Fruit fly (Drosophila melanogaster) whole organism, embryonic: Measurements from ENCODE around the gene CG9117.

ENCODE experiments used
- Adf1 ChIP-seq: fragments of 200-800 bp; sonication (Bioruptor generic); IDR thresholded peaks from 2 replicates; pipeline ENCODE4 v1.3.6; 2022; ENCODE audit warnings: missing biosample characterization, missing genetic modification characterization
- Atf-2 ChIP-seq: fragments of 200-800 bp; sonication (Bioruptor generic); optimal IDR thresholded peaks from 2 replicates; lab custom pipeline; 2016; ENCODE audit warnings: missing biosample characterization, missing genetic modification characterization
- B-H1 ChIP-seq: fragments of 200-800 bp; sonication (Bioruptor generic); IDR thresholded peaks from 3 replicates; pipeline ENCODE4 v1.3.6; 2022; ENCODE audit warnings: missing biosample characterization, missing genetic modification characterization
- C15 ChIP-seq: fragments of 200-800 bp; sonication (Bioruptor generic); IDR thresholded peaks from 3 replicates; pipeline ENCODE4 v1.3.6; 2022; ENCODE audit warnings: missing biosample characterization, missing genetic modification characterization
- CG10147 ChIP-seq: fragments of 200-800 bp; sonication (Bioruptor generic); optimal IDR thresholded peaks from 2 replicates; lab custom pipeline; 2019; ENCODE audit warnings: missing biosample characterization, mild to moderate bottlenecking, missing genetic modification characterization, moderate library complexity
- CG11398 ChIP-seq: fragments of 200-800 bp; sonication (Bioruptor generic); optimal IDR thresholded peaks from 2 replicates; lab custom pipeline; 2016; ENCODE audit warnings: missing biosample characterization, missing genetic modification characterization
- CG11560 ChIP-seq: fragments of 200-800 bp; sonication (Bioruptor generic); IDR thresholded peaks from 3 replicates; pipeline ENCODE4 v1.3.6; 2022; ENCODE audit warnings: missing biosample characterization, missing genetic modification characterization
- CG14667 ChIP-seq: fragments of 200-800 bp; sonication (Bioruptor generic); IDR thresholded peaks from 2 replicates; pipeline ENCODE4 v1.3.6; 2022; ENCODE audit warnings: missing biosample characterization, missing genetic modification characterization
- CG17328 ChIP-seq: fragments of 200-800 bp; sonication (Bioruptor generic); IDR thresholded peaks from 2 replicates; pipeline ENCODE4 v1.3.6; 2022; ENCODE audit warnings: missing biosample characterization, missing genetic modification characterization
- CG18619 ChIP-seq: fragments of 200-800 bp; sonication (Bioruptor generic); optimal IDR thresholded peaks from 3 replicates; lab custom pipeline; 2017; ENCODE audit warnings: missing biosample characterization, mild to moderate bottlenecking, missing genetic modification characterization
- CG4820 ChIP-seq: fragments of 200-800 bp; sonication (Bioruptor generic); optimal IDR thresholded peaks from 3 replicates; lab custom pipeline; 2016; ENCODE audit warnings: missing biosample characterization, missing genetic modification characterization
- CG6272 ChIP-seq: fragments of 200-800 bp; sonication (Bioruptor generic); IDR thresholded peaks from 2 replicates; pipeline ENCODE4 v1.3.6; 2022; ENCODE audit warnings: missing biosample characterization, missing genetic modification characterization
- CG6791 ChIP-seq: fragments of 200-800 bp; sonication (Bioruptor generic); IDR thresholded peaks from 3 replicates; pipeline ENCODE4 v1.3.6; 2022; ENCODE audit warnings: missing biosample characterization, missing genetic modification characterization; ENCODE audit not compliant: partially characterized antibody
- CG7372 ChIP-seq: fragments of 200-800 bp; sonication (Bioruptor generic); IDR thresholded peaks from 2 replicates; pipeline ENCODE4 v1.3.6; 2022; ENCODE audit warnings: missing biosample characterization, missing genetic modification characterization
- CG7556 ChIP-seq: fragments of 200-800 bp; sonication (Bioruptor generic); optimal IDR thresholded peaks from 2 replicates; lab custom pipeline; 2017; ENCODE audit warnings: missing biosample characterization, mild to moderate bottlenecking, missing genetic modification characterization
- CG8359 ChIP-seq: fragments of 200-800 bp; sonication (Bioruptor generic); optimal IDR thresholded peaks from 2 replicates; lab custom pipeline; 2017; ENCODE audit warnings: missing biosample characterization, mild to moderate bottlenecking, missing genetic modification characterization, borderline replicate concordance
- CG9817 ChIP-seq: fragments of 200-800 bp; sonication (Bioruptor generic); optimal IDR thresholded peaks from 2 replicates; lab custom pipeline; 2018; ENCODE audit warnings: missing biosample characterization, mild to moderate bottlenecking, missing genetic modification characterization, moderate library complexity
- Dek ChIP-seq: fragments of 200-800 bp; sonication (Bioruptor generic); optimal IDR thresholded peaks from 3 replicates; lab custom pipeline; 2019; ENCODE audit warnings: missing biosample characterization, mild to moderate bottlenecking, missing genetic modification characterization, moderate library complexity
- Fer3 ChIP-seq: fragments of 200-800 bp; sonication (Bioruptor generic); optimal IDR thresholded peaks from 2 replicates; lab custom pipeline; 2018; ENCODE audit warnings: missing biosample characterization, mild to moderate bottlenecking, missing genetic modification characterization, moderate library complexity
- HLHmδ ChIP-seq: fragments of 200-800 bp; sonication (Bioruptor generic); optimal IDR thresholded peaks from 2 replicates; lab custom pipeline; 2018; ENCODE audit warnings: missing biosample characterization, mild to moderate bottlenecking, missing genetic modification characterization, moderate library complexity
- Hey ChIP-seq: fragments of 200-800 bp; sonication (Bioruptor generic); optimal IDR thresholded peaks from 3 replicates; lab custom pipeline; 2018; ENCODE audit warnings: missing biosample characterization, mild to moderate bottlenecking, missing genetic modification characterization
- HmgZ ChIP-seq: fragments of 200-800 bp; sonication (Bioruptor generic); optimal IDR thresholded peaks from 2 replicates; lab custom pipeline; 2018; ENCODE audit warnings: missing biosample characterization, mild to moderate bottlenecking, missing genetic modification characterization
- MTF-1 ChIP-seq: fragments of 200-800 bp; sonication (Bioruptor generic); optimal IDR thresholded peaks from 2 replicates; lab custom pipeline; 2018; ENCODE audit warnings: missing biosample characterization, mild to moderate bottlenecking, missing genetic modification characterization, borderline replicate concordance
- Rfx ChIP-seq: fragments of 200-800 bp; sonication (Bioruptor generic); IDR thresholded peaks from 2 replicates; pipeline ENCODE4 v1.3.6; 2022; ENCODE audit warnings: missing biosample characterization, missing genetic modification characterization
- ac ChIP-seq: fragments of 200-800 bp; sonication (Bioruptor generic); optimal IDR thresholded peaks from 3 replicates; lab custom pipeline; 2017; ENCODE audit warnings: missing biosample characterization, mild to moderate bottlenecking, missing genetic modification characterization
- al ChIP-seq: fragments of 200-800 bp; sonication (Bioruptor generic); IDR thresholded peaks from 2 replicates; pipeline ENCODE4 v1.3.6; 2022; ENCODE audit warnings: missing biosample characterization, missing genetic modification characterization
- bigmax ChIP-seq: fragments of 200-800 bp; sonication (Bioruptor generic); optimal IDR thresholded peaks from 2 replicates; lab custom pipeline; 2018; ENCODE audit warnings: missing biosample characterization, mild to moderate bottlenecking, missing genetic modification characterization
- cas ChIP-seq: fragments of 200-800 bp; sonication (Bioruptor generic); IDR thresholded peaks from 2 replicates; pipeline ENCODE4 v1.3.6; 2022; ENCODE audit warnings: missing biosample characterization, missing genetic modification characterization
- cato ChIP-seq: fragments of 200-800 bp; sonication (Bioruptor generic); optimal IDR thresholded peaks from 2 replicates; lab custom pipeline; 2016; ENCODE audit warnings: missing biosample characterization, missing genetic modification characterization, borderline replicate concordance
- crol ChIP-seq: fragments of 200-800 bp; sonication (Bioruptor generic); IDR thresholded peaks from 2 replicates; pipeline ENCODE4 v1.3.6; 2022; ENCODE audit warnings: missing biosample characterization, missing genetic modification characterization
- danr ChIP-seq: fragments of 200-800 bp; sonication (Bioruptor generic); IDR thresholded peaks from 2 replicates; pipeline ENCODE4 v1.3.6; 2022; ENCODE audit warnings: missing biosample characterization, missing genetic modification characterization
- dmrt11E ChIP-seq: fragments of 200-800 bp; sonication (Bioruptor generic); optimal IDR thresholded peaks from 3 replicates; lab custom pipeline; 2018; ENCODE audit warnings: missing biosample characterization, mild to moderate bottlenecking, missing genetic modification characterization, moderate library complexity
- fd96Cb ChIP-seq: fragments of 200-800 bp; sonication (Bioruptor generic); optimal IDR thresholded peaks from 2 replicates; lab custom pipeline; 2018; ENCODE audit warnings: missing biosample characterization, mild to moderate bottlenecking, missing genetic modification characterization, moderate library complexity
- ham ChIP-seq: fragments of 200-800 bp; sonication (Bioruptor generic); IDR thresholded peaks from 2 replicates; pipeline ENCODE4 v1.3.6; 2022; ENCODE audit warnings: missing biosample characterization, missing genetic modification characterization
- jumu ChIP-seq: fragments of 200-800 bp; sonication (Bioruptor generic); optimal IDR thresholded peaks from 3 replicates; lab custom pipeline; 2016; ENCODE audit warnings: missing biosample characterization, missing genetic modification characterization
- lilli ChIP-seq: fragments of 200-800 bp; sonication (Bioruptor generic); optimal IDR thresholded peaks from 3 replicates; lab custom pipeline; 2016; ENCODE audit warnings: missing biosample characterization, missing genetic modification characterization
- lmd ChIP-seq: fragments of 200-800 bp; sonication (Bioruptor generic); IDR thresholded peaks from 2 replicates; pipeline ENCODE4 v1.3.6; 2022; ENCODE audit warnings: missing biosample characterization, missing genetic modification characterization
- mirr ChIP-seq: fragments of 200-800 bp; sonication (Bioruptor generic); optimal IDR thresholded peaks from 3 replicates; lab custom pipeline; 2018; ENCODE audit warnings: missing biosample characterization, mild to moderate bottlenecking, missing genetic modification characterization
- pb ChIP-seq: fragments of 200-800 bp; sonication (Bioruptor generic); optimal IDR thresholded peaks from 3 replicates; lab custom pipeline; 2016; ENCODE audit warnings: missing biosample characterization, missing genetic modification characterization
- pnt ChIP-seq: fragments of 200-800 bp; sonication (Bioruptor generic); optimal IDR thresholded peaks from 3 replicates; lab custom pipeline; 2016; ENCODE audit warnings: missing biosample characterization, missing genetic modification characterization
- prd ChIP-seq, 3 experiments: fragments of >200 bp in 2 of 3; fragments of 200-800 bp in 1 of 3; sonication (Bioruptor generic) in 1 of 3; optimal IDR thresholded peaks in 2 of 3; IDR thresholded peaks in 1 of 3; 2 replicates in 2 of 3; 3 replicates in 1 of 3; pipeline versions ENCODE4 v1.3.6 to Lab custom; 2017 to 2022; ENCODE audit warnings: missing biosample characterization in 1 of 3, missing genetic modification characterization in 1 of 3
- salm ChIP-seq: fragments of 200-800 bp; sonication (Bioruptor generic); optimal IDR thresholded peaks from 2 replicates; lab custom pipeline; 2018; ENCODE audit warnings: missing biosample characterization, mild to moderate bottlenecking, missing genetic modification characterization
- schlank ChIP-seq: fragments of 200-800 bp; sonication (Bioruptor generic); optimal IDR thresholded peaks from 2 replicates; lab custom pipeline; 2018; ENCODE audit warnings: missing biosample characterization, mild to moderate bottlenecking, missing genetic modification characterization
- sd ChIP-seq: fragments of 200-800 bp; sonication (Bioruptor generic); optimal IDR thresholded peaks from 3 replicates; lab custom pipeline; 2018; ENCODE audit warnings: missing biosample characterization, mild to moderate bottlenecking, missing genetic modification characterization, moderate library complexity
- slp2 ChIP-seq: fragments of 200-800 bp; sonication (Bioruptor generic); optimal IDR thresholded peaks from 2 replicates; lab custom pipeline; 2016; ENCODE audit warnings: missing biosample characterization, missing genetic modification characterization
- stc ChIP-seq: fragments of 200-800 bp; sonication (Bioruptor generic); IDR thresholded peaks from 2 replicates; pipeline ENCODE4 v1.3.6; 2022; ENCODE audit warnings: missing biosample characterization, missing genetic modification characterization
- tap ChIP-seq: fragments of 200-800 bp; optimal IDR thresholded peaks from 3 replicates; lab custom pipeline; 2019; ENCODE audit warnings: missing biosample characterization, mild to moderate bottlenecking, missing genetic modification characterization, moderate library complexity
- tin ChIP-seq: fragments of 200-800 bp; sonication (Bioruptor generic); optimal IDR thresholded peaks from 3 replicates; lab custom pipeline; 2016; ENCODE audit warnings: missing biosample characterization, missing genetic modification characterization
- trh ChIP-seq: fragments of 200-800 bp; sonication (Bioruptor generic); optimal IDR thresholded peaks from 2 replicates; lab custom pipeline; 2016; ENCODE audit warnings: missing biosample characterization, missing genetic modification characterization
- wor ChIP-seq: fragments of 200-800 bp; sonication (Bioruptor generic); IDR thresholded peaks from 2 replicates; pipeline ENCODE4 v1.3.6; 2022; ENCODE audit warnings: missing biosample characterization, missing genetic modification characterization
- zfh2 ChIP-seq: fragments of 200-800 bp; sonication (Bioruptor generic); optimal IDR thresholded peaks from 2 replicates; lab custom pipeline; 2016; ENCODE audit warnings: missing biosample characterization, missing genetic modification characterization

The CG9117 gene

DNA sequence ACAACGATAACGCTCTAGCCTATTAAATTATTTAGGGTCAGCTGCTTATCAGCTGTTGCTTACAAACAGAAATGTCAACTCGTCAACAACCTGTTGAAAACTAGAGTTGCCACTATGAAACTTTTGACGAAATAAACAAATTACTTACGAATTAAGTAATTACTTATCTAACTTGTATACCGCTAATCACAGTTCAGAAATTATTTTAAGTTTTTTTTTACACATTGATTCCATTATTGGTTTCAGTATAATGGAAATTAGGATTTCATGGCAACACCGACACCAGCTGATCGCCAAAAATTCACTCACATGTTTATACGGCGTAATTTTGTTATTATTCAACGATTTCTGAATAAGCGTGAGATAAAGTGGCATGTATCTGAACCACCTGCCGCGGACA is at the start of gene CG9117, which contains the start of gene CG31643 (continued):
- TF ChIP-seq CG8359 (GFP tag; lab: Kevin White, UChicago): no peak
- no peak for TF ChIP-seq tap (tag; lab: Kevin White, UChicago)
- peak; percentile 45 for TF ChIP-seq slp2 (GFP tag; lab: Kevin White, UChicago)
- TF ChIP-seq CG4820: peak; percentile 49
- no peak for TF ChIP-seq C15 (GFP tag; lab: Robert Waterston, UW)
- TF ChIP-seq trh: peak; percentile 17
- 0 out of 2 replicates have a peak, but pooled peaks have one; percentile 4 for TF ChIP-seq al (GFP tag; lab: Robert Waterston, UW)
- peak; percentile 48 for TF ChIP-seq dmrt11E (tag; lab: Kevin White, UChicago)
- peak; percentile 38 for TF ChIP-seq tin (GFP tag; lab: Kevin White, UChicago)
- TF ChIP-seq cas (GFP tag; lab: Robert Waterston, UW): no peak
- no peak for TF ChIP-seq CG11560
- TF ChIP-seq pb (GFP tag; lab: Kevin White, UChicago): no peak
- peak; percentile 2 for TF ChIP-seq Atf-2 (GFP tag; lab: Kevin White, UChicago)
- TF ChIP-seq stc (GFP tag; lab: Robert Waterston, UW): peak; percentile 21; the same call in 1 of the 2 replicates
- no peak for TF ChIP-seq HLHmδ (GFP tag; lab: Kevin White, UChicago)
- no peak for TF ChIP-seq CG7372
- TF ChIP-seq lmd (GFP tag; lab: Robert Waterston, UW): peak; percentile 25; the same call in 1 of the 2 replicates
- TF ChIP-seq CG6791 (GFP tag; lab: Robert Waterston, UW): no peak
- TF ChIP-seq Fer3 (tag; lab: Kevin White, UChicago): peak; percentile 48
- TF ChIP-seq CG14667: no peak
- TF ChIP-seq danr (GFP tag; lab: Robert Waterston, UW): no peak
- peak; percentile 78 for TF ChIP-seq HmgZ (tag; lab: Kevin White, UChicago)
- TF ChIP-seq Rfx (GFP tag; lab: Robert Waterston, UW): peak; percentile 55
- no peak for TF ChIP-seq salm
- TF ChIP-seq B-H1 (GFP tag; lab: Robert Waterston, UW): no peak
- no peak for TF ChIP-seq Adf1
- TF ChIP-seq prd (optimal IDR thresholded peaks at IDR 0.05; lab: Kevin White, UChicago): no peak
- TF ChIP-seq prd (GFP tag; IDR thresholded peaks at IDR 0.05; lab: Robert Waterston, UW): peak; percentile 54; the same call in 1 of the 3 replicates
- peak; percentile 48 for TF ChIP-seq mirr (GFP tag; lab: Kevin White, UChicago)
- peak; percentile 60 for TF ChIP-seq jumu (GFP tag; lab: Kevin White, UChicago)
- TF ChIP-seq ac (GFP tag; lab: Kevin White, UChicago): no peak
- TF ChIP-seq Dek (tag; lab: Kevin White, UChicago): peak; percentile 10
- TF ChIP-seq bigmax: no peak
- no peak for TF ChIP-seq crol (GFP tag; lab: Robert Waterston, UW)
- no peak for TF ChIP-seq MTF-1 (GFP tag; lab: Kevin White, UChicago)
- TF ChIP-seq ham: no peak
- TF ChIP-seq CG18619: no peak
- peak; percentile 31; the same call in 1 of the 2 replicates for TF ChIP-seq CG17328 (GFP tag; lab: Robert Waterston, UW)
- no peak for TF ChIP-seq CG11398
- no peak for TF ChIP-seq schlank
- peak; percentile 9 for TF ChIP-seq fd96Cb
- TF ChIP-seq cato (GFP tag; lab: Kevin White, UChicago): peak; percentile 18
- peak; percentile 21 for TF ChIP-seq CG10147 (GFP tag; lab: Kevin White, UChicago)
- TF ChIP-seq CG6272 (GFP tag; lab: Robert Waterston, UW): no peak
- peak; percentile 26 for TF ChIP-seq CG7556 (GFP tag; lab: Kevin White, UChicago)
- no peak for TF ChIP-seq sd
- peak; percentile 31 for TF ChIP-seq CG9817
- peak; percentile 39 for TF ChIP-seq pnt (GFP tag; lab: Kevin White, UChicago)
- no peak for TF ChIP-seq wor (GFP tag; lab: Robert Waterston, UW)
- no peak for TF ChIP-seq Hey
- TF ChIP-seq zfh2 (GFP tag; lab: Kevin White, UChicago): peak; percentile 68
- TF ChIP-seq lilli (GFP tag; lab: Kevin White, UChicago): peak; percentile 82
